Worm (Caenorhabditis elegans): ENCODE data around the gene ets-6.

The ets-6 gene

ce11 chrV:7600149-7600548 lies 19.8 kb upstream of the ets-6 start, which contains the start of gene C50E3.9:
TSS of gene C50E3.9 (minus strand) at chrV:7600249.
- TF ChIP-seq blmp-1 (tag; optimal IDR thresholded peaks at IDR 0.05) (no peak), bed-3 (GFP tag; optimal IDR thresholded peaks at IDR 0.05) (no peak), ceh-39 (tag; optimal IDR thresholded peaks at IDR 0.05) (no peak), ceh-43 (GFP tag; optimal IDR thresholded peaks at IDR 0.05) (no peak), pha-4 (tag; optimal IDR thresholded peaks at IDR 0.05) (no peak), cnd-1 (tag; optimal IDR thresholded peaks at IDR 0.05) (no peak), lin-13 (tag; optimal IDR thresholded peaks at IDR 0.05) (no peak), snpc-4 (tag; optimal IDR thresholded peaks at IDR 0.05) (no peak), nhr-28 (tag; optimal IDR thresholded peaks at IDR 0.05) (no peak), zip-8 (tag; optimal IDR thresholded peaks at IDR 0.05) (no peak), M03D4.4 (tag; optimal IDR thresholded peaks at IDR 0.05) (no peak), ces-1 (GFP tag; optimal IDR thresholded peaks at IDR 0.05) (no peak), nhr-2 (tag; optimal IDR thresholded peaks at IDR 0.05) (no peak)

- TF ChIP-seq flh-1 (GFP tag; optimal IDR thresholded peaks at IDR 0.05), result no peak
- TF ChIP-seq pha-4 (tag; optimal IDR thresholded peaks at IDR 0.05), result no peak
- TF ChIP-seq cnd-1 (tag; optimal IDR thresholded peaks at IDR 0.05), result no peak
- no peak for TF ChIP-seq elt-1 (tag; optimal IDR thresholded peaks at IDR 0.05; ENCODE audit: borderline replicate concordance, insufficient read depth)
- TF ChIP-seq nhr-2 (tag; optimal IDR thresholded peaks at IDR 0.05), result no peak
- TF ChIP-seq hlh-1 (tag; optimal IDR thresholded peaks at IDR 0.05), result no peak
- no peak for TF ChIP-seq ceh-83 (GFP tag; optimal IDR thresholded peaks at IDR 0.05)
- TF ChIP-seq mls-2 (tag; optimal IDR thresholded peaks at IDR 0.05), result no peak
- TF ChIP-seq nhr-76 (tag; optimal IDR thresholded peaks at IDR 0.05), result no peak
- TF ChIP-seq snpc-4 (tag; optimal IDR thresholded peaks at IDR 0.05), result no peak
- no peak for TF ChIP-seq lsy-2 (tag; optimal IDR thresholded peaks at IDR 0.05)
- TF ChIP-seq bed-3 (GFP tag; optimal IDR thresholded peaks at IDR 0.05), result no peak
- TF ChIP-seq drap-1 (GFP tag; optimal IDR thresholded peaks at IDR 0.05), result no peak
- no peak for TF ChIP-seq unc-120 (tag; optimal IDR thresholded peaks at IDR 0.05; ENCODE audit: poor library complexity, severe bottlenecking)
- TF ChIP-seq ces-1 (GFP tag; optimal IDR thresholded peaks at IDR 0.05), result no peak
- TF ChIP-seq mab-5 (tag; optimal IDR thresholded peaks at IDR 0.05), result no peak
- TF ChIP-seq tbx-8 (GFP tag; optimal IDR thresholded peaks at IDR 0.05), result no peak
Measured at ce11 chrV:7598269-7598668, 17.9 kb upstream of the ets-6 start, which contains the start of gene C50E3.7. TSS of gene C50E3.7 (minus strand) at chrV:7598369.

- TF ChIP-seq zip-8 (tag; optimal IDR thresholded peaks at IDR 0.05) (no peak), bed-3 (GFP tag; optimal IDR thresholded peaks at IDR 0.05) (no peak), pha-4 (tag; optimal IDR thresholded peaks at IDR 0.05) (no peak), unc-120 (tag; optimal IDR thresholded peaks at IDR 0.05; ENCODE audit: poor library complexity, severe bottlenecking) (no peak), ceh-39 (tag; optimal IDR thresholded peaks at IDR 0.05) (no peak), elt-3 (tag; optimal IDR thresholded peaks at IDR 0.05) (no peak), blmp-1 (tag; optimal IDR thresholded peaks at IDR 0.05) (no peak), nhr-76 (tag; optimal IDR thresholded peaks at IDR 0.05) (no peak), sem-2 (GFP tag; optimal IDR thresholded peaks at IDR 0.05) (no peak), drap-1 (GFP tag; optimal IDR thresholded peaks at IDR 0.05) (no peak), hlh-1 (tag; optimal IDR thresholded peaks at IDR 0.05) (no peak), ham-2 (GFP tag; optimal IDR thresholded peaks at IDR 0.05) (no peak), nhr-12 (tag; optimal IDR thresholded peaks at IDR 0.05) (no peak), nhr-237 (tag; optimal IDR thresholded peaks at IDR 0.05) (no peak), unc-62 (GFP tag; optimal IDR thresholded peaks at IDR 0.05) (no peak), unc-39 (tag; optimal IDR thresholded peaks at IDR 0.05) (no peak), sptf-1 (tag; optimal IDR thresholded peaks at IDR 0.05) (no peak), cnd-1 (tag; optimal IDR thresholded peaks at IDR 0.05) (no peak), elt-1 (tag; optimal IDR thresholded peaks at IDR 0.05; ENCODE audit: borderline replicate concordance, insufficient read depth) (no peak)
Measured at ce11 chrV:7595132-7595531, 14.8 kb upstream of the ets-6 start.

DNA sequence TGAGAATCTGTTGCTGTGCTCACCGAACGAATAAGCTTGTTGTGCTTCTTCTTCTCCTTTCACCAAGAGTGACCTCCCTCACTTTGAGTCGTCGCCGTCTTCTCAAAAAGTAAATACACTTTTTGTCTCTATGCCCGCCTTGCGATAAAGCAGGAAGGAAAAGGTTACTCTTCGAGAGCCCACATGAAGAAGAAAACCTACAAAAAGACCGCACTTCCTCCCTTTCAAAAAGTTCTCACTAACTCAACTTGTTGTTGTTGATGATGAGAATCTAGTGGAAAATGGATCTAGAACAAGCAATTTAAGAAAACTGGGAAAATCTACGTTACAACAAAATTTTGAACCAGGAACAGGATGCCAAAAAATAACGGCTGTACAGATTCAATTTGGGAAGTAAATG lies 10.1 kb upstream of the ets-6 start, which contains the start of gene C50E3.6:
Gene C50E3.6 (minus strand): TSS at position 101 of the 400 bp plus-strand sequence.
- TF ChIP-seq M03D4.4 (tag; optimal IDR thresholded peaks at IDR 0.05), result no peak
- no peak for TF ChIP-seq ztf-11 (tag; optimal IDR thresholded peaks at IDR 0.05)
- no peak for TF ChIP-seq tbx-8 (GFP tag; optimal IDR thresholded peaks at IDR 0.05)
- TF ChIP-seq ceh-83 (GFP tag; optimal IDR thresholded peaks at IDR 0.05), result no peak
- no peak for TF ChIP-seq nhr-12 (tag; optimal IDR thresholded peaks at IDR 0.05)
- no peak for TF ChIP-seq flh-1 (GFP tag; optimal IDR thresholded peaks at IDR 0.05)
- TF ChIP-seq ceh-43 (GFP tag; optimal IDR thresholded peaks at IDR 0.05), result no peak
- TF ChIP-seq blmp-1 (tag; optimal IDR thresholded peaks at IDR 0.05), result no peak
- no peak for TF ChIP-seq mab-5 (tag; optimal IDR thresholded peaks at IDR 0.05)
- TF ChIP-seq unc-120 (tag; optimal IDR thresholded peaks at IDR 0.05; ENCODE audit: poor library complexity, severe bottlenecking), result no peak
- no peak for TF ChIP-seq hlh-1 (tag; optimal IDR thresholded peaks at IDR 0.05)
- TF ChIP-seq snpc-4 (tag; optimal IDR thresholded peaks at IDR 0.05), result no peak
- TF ChIP-seq lin-32 (GFP tag; optimal IDR thresholded peaks at IDR 0.05), result no peak
- TF ChIP-seq drap-1 (GFP tag; optimal IDR thresholded peaks at IDR 0.05), result no peak
- no peak for TF ChIP-seq ces-1 (GFP tag; optimal IDR thresholded peaks at IDR 0.05)
- TF ChIP-seq bed-3 (GFP tag; optimal IDR thresholded peaks at IDR 0.05), result no peak
- TF ChIP-seq lsy-2 (tag; optimal IDR thresholded peaks at IDR 0.05), result no peak
- TF ChIP-seq mep-1 (tag; optimal IDR thresholded peaks at IDR 0.05), result no peak
- TF ChIP-seq elt-3 (tag; optimal IDR thresholded peaks at IDR 0.05), result no peak
- TF ChIP-seq pha-4 (tag; optimal IDR thresholded peaks at IDR 0.05), result no peak

Measured in whole organism, mixed stage, embryonic.